Worm (Caenorhabditis elegans): ENCODE results near the gene lgc-42.

DNA sequence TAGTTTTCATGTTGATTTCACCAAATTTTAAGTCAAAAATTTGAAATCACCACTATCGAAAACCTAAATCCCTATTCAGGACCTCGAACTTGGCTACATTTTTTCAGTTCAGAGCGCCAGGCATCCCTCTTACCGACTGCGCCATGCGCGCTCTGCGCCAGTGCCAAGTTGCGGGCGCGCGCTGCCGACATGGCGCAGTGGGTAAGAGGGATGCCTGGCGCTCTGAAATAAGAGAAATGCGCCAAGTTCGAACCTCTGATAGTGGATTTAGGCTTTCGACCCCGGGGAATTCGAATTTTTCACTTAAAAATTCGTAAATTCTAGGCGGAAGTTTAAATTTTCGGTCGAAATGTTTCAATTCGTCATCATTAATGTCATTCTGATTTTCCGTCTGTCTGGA lies 7.7 kb upstream of the lgc-42 start:
- TF ChIP-seq ztf-11 (tag; optimal IDR thresholded peaks at IDR 0.05) (no peak), nhr-76 (tag; optimal IDR thresholded peaks at IDR 0.05) (no peak), ceh-44 (GFP tag; IDR thresholded peaks at IDR 0.05) (no peak), mxl-3 (GFP tag; optimal IDR thresholded peaks at IDR 0.05) (no peak), nhr-28 (tag; optimal IDR thresholded peaks at IDR 0.05) (no peak), pha-4 (GFP tag; IDR thresholded peaks at IDR 0.05) (no peak), pha-4 (tag; optimal IDR thresholded peaks at IDR 0.05) (no peak), aha-1 (tag) (no peak)

Measured in whole organism, L4 larva.